Worm (Caenorhabditis elegans) whole organism, late embryonic: ENCODE measurements around the gene K02E11.6.

ENCODE experiments used
- lim-6 ChIP-seq: sonication (generic microtip); optimal IDR thresholded peaks from 2 replicates; lab custom pipeline; 2016; ENCODE audit warnings: missing genetic modification characterization, missing compliant biosample characterization
- pha-4 ChIP-seq: fragments of 150-350 bp; optimal IDR thresholded peaks from 2 replicates; lab custom pipeline; 2018; ENCODE audit warnings: missing biosample characterization, missing genetic modification reagents, missing genetic modification characterization
- rnt-1 ChIP-seq: sonication (generic microtip); optimal IDR thresholded peaks from 2 replicates; lab custom pipeline; 2016; ENCODE audit warnings: missing genetic modification characterization, missing compliant biosample characterization
- sox-4 ChIP-seq: sonication (generic microtip); optimal IDR thresholded peaks from 2 replicates; lab custom pipeline; 2017; ENCODE audit warnings: mild to moderate bottlenecking, missing genetic modification characterization, inconsistent platforms, missing compliant biosample characterization
- tbx-2 ChIP-seq: sonication (generic microtip); optimal IDR thresholded peaks from 2 replicates; lab custom pipeline; 2016; ENCODE audit warnings: missing genetic modification characterization, missing compliant biosample characterization

ce11 chrV:14293667-14294194 is 45.1 kb downstream of the K02E11.6 start, which contains the start of gene F14D7.2:
- TF ChIP-seq tbx-2, result no peak
- no peak for TF ChIP-seq lim-6 (tag; lab: Kevin White, UChicago)
- no peak for TF ChIP-seq rnt-1 (tag; lab: Kevin White, UChicago)
- no peak for TF ChIP-seq pha-4 (tag; lab: Kevin White, UChicago)
- no peak for TF ChIP-seq sox-4 (tag; lab: Kevin White, UChicago)
